Fruit fly (Drosophila melanogaster): ENCODE measurements around the gene CG33285.

Gene CG33285

dm6 chr3L:21054188-21054893 lies 34.4 kb downstream of the CG33285 start (continued):
- TF ChIP-seq CG2712 (tag; optimal IDR thresholded peaks at IDR 0.05) (no peak), CG10366 (GFP tag; IDR thresholded peaks at IDR 0.05) (no peak), CG9797 (GFP tag; optimal IDR thresholded peaks at IDR 0.05) (no peak), nerfin-2 (GFP tag; IDR thresholded peaks at IDR 0.05; ENCODE audit: partially characterized antibody) (no peak), HmgD (GFP tag; optimal IDR thresholded peaks at IDR 0.05) (no peak), wek (GFP tag; optimal IDR thresholded peaks at IDR 0.05) (no peak), CG12104 (GFP tag; optimal IDR thresholded peaks at IDR 0.05) (no peak), Oaz (GFP tag; IDR thresholded peaks at IDR 0.05) (no peak), CG14014 (GFP tag; IDR thresholded peaks at IDR 0.05) (0 out of 2 replicates have a peak, but pooled peaks have one; percentile 6), CG13775 (GFP tag; optimal IDR thresholded peaks at IDR 0.05) (no peak), tll (GFP tag; optimal IDR thresholded peaks at IDR 0.05) (no peak), hkb (optimal IDR thresholded peaks at IDR 0.05) (no peak), hkb (GFP tag; IDR thresholded peaks at IDR 0.05) (no peak), eve (GFP tag; optimal IDR thresholded peaks at IDR 0.05) (peak in 1 of 2 experiments; percentile 29), CG17186 (GFP tag; optimal IDR thresholded peaks at IDR 0.05) (no peak), ind (GFP tag; optimal IDR thresholded peaks at IDR 0.05) (no peak), CG2875 (GFP tag; optimal IDR thresholded peaks at IDR 0.05) (no peak), bigmax (GFP tag; optimal IDR thresholded peaks at IDR 0.05) (no peak), Kr (GFP tag; optimal IDR thresholded peaks at IDR 0.05) (no peak), so (GFP tag; IDR thresholded peaks at IDR 0.05) (no peak), CG31365 (tag; optimal IDR thresholded peaks at IDR 0.05) (no peak), CG15696 (tag; optimal IDR thresholded peaks at IDR 0.05) (no peak), luna (GFP tag; optimal IDR thresholded peaks at IDR 0.05) (no peak), Side (GFP tag; optimal IDR thresholded peaks at IDR 0.05) (no peak), CG8478 (optimal IDR thresholded peaks at IDR 0.05) (no peak), CG17328 (GFP tag; IDR thresholded peaks at IDR 0.05) (no peak), Stat92E (GFP tag; optimal IDR thresholded peaks at IDR 0.05) (no peak), Elba2 (GFP tag; optimal IDR thresholded peaks at IDR 0.05) (no peak), tin (GFP tag; optimal IDR thresholded peaks at IDR 0.05) (no peak), CG11504 (tag; optimal IDR thresholded peaks at IDR 0.05) (peak; percentile 3), bbx (GFP tag; IDR thresholded peaks at IDR 0.05; ENCODE audit: partially characterized antibody) (0 out of 2 replicates have a peak, but pooled peaks have one; percentile 44), tgo (GFP tag; IDR thresholded peaks at IDR 0.05) (0 out of 3 replicates have a peak, but pooled peaks have one; percentile 3), CG10959 (GFP tag; IDR thresholded peaks at IDR 0.05) (no peak), Dip2 (GFP tag; IDR thresholded peaks at IDR 0.05) (no peak), CG13624 (GFP tag; optimal IDR thresholded peaks at IDR 0.05) (no peak), Mes4 (GFP tag; optimal IDR thresholded peaks at IDR 0.05) (no peak), slp2 (GFP tag; optimal IDR thresholded peaks at IDR 0.05) (no peak), CG7963 (GFP tag; IDR thresholded peaks at IDR 0.05; ENCODE audit: partially characterized antibody) (no peak), Mrtf (GFP tag; IDR thresholded peaks at IDR 0.05) (no peak), CG4730 (GFP tag; IDR thresholded peaks at IDR 0.05) (0 out of 2 replicates have a peak, but pooled peaks have one; percentile 1), CG12299 (tag; optimal IDR thresholded peaks at IDR 0.05) (no peak), E2f2 (GFP tag; IDR thresholded peaks at IDR 0.05) (0 out of 2 replicates have a peak, but pooled peaks have one; percentile 8), tap (tag; optimal IDR thresholded peaks at IDR 0.05) (no peak), CG14667 (GFP tag; IDR thresholded peaks at IDR 0.05) (no peak), fru (optimal IDR thresholded peaks at IDR 0.05) (no peak), vfl (GFP tag; optimal IDR thresholded peaks at IDR 0.05) (no peak), lilli (GFP tag; optimal IDR thresholded peaks at IDR 0.05) (no peak), lbe (GFP tag; optimal IDR thresholded peaks at IDR 0.05) (no peak), CG10543 (GFP tag; optimal IDR thresholded peaks at IDR 0.05) (peak; percentile 41), croc (GFP tag; conservative IDR thresholded peaks at IDR 0.05) (0 out of 3 replicates have a peak, but pooled peaks have one; percentile 2), CG3838 (GFP tag; optimal IDR thresholded peaks at IDR 0.05) (no peak)

Measured in whole organism, embryonic.